Worm (Caenorhabditis elegans) whole organism, midembryonic: ENCODE results near the gene K08D8.4.

Source experiments
- T22C8.4 ChIP-seq: fragments of 200-800 bp; sonication (Bioruptor generic); IDR thresholded peaks from 2 replicates; pipeline ENCODE4 v1.3.6; 2022; ENCODE audit warnings: missing genetic modification characterization, missing compliant biosample characterization
- cog-1 ChIP-seq: sonication (generic microtip); optimal IDR thresholded peaks from 2 replicates; lab custom pipeline; 2016; ENCODE audit warnings: missing genetic modification characterization, missing compliant biosample characterization
- flt-1 ChIP-seq: fragments of 200-800 bp; sonication (Bioruptor generic); IDR thresholded peaks from 2 replicates; pipeline ENCODE4 v1.3.6; 2022; ENCODE audit warnings: missing genetic modification characterization, missing compliant biosample characterization
- med-1 ChIP-seq: sonication (generic microtip); optimal IDR thresholded peaks from 2 replicates; lab custom pipeline; 2017; ENCODE audit warnings: missing genetic modification characterization, mild to moderate bottlenecking, missing compliant biosample characterization, antibody characterized with exemption, missing genetic modification reagents; ENCODE audit not compliant: insufficient read depth
- ref-1 ChIP-seq: fragments of 200-800 bp; sonication (Bioruptor generic); conservative IDR thresholded peaks from 2 replicates; pipeline ENCODE4 v1.3.6; 2022; ENCODE audit warnings: missing genetic modification reagents, missing genetic modification characterization, missing compliant biosample characterization
- tab-1 ChIP-seq: fragments of 200-800 bp; sonication (Bioruptor generic); IDR thresholded peaks from 2 replicates; pipeline ENCODE4 v1.3.6; 2022; ENCODE audit warnings: missing genetic modification characterization, missing compliant biosample characterization

DNA sequence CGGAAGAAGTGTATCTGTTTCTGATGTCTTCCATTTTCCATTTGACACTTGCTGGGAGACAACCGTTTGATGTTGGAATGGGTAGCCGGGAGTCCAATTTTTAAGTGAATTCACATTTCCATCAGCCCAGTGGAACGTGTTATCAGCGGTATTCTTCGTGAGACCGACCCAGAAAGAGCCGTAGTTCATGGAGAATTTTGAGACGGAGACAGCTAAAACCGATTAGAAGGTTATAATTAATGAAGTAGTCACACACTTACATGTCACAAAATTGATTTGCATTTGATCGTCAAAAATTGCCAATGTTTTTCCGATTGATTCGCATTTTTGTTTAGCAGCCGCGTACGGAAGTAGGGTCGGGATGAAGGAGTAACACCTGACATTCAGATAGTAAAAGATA lies 40.4 kb downstream of the K08D8.4 start:
- TF ChIP-seq med-1 (GFP tag; lab: Kevin White, UChicago) (no peak), cog-1 (tag; lab: Kevin White, UChicago) (no peak), ref-1 (no peak), flt-1 (GFP tag; lab: Robert Waterston, UW) (no peak), tab-1 (GFP tag; lab: Robert Waterston, UW) (no peak), T22C8.4 (GFP tag; lab: Robert Waterston, UW) (no peak)
